Fruit fly (Drosophila melanogaster) whole organism, prepupa: ENCODE measurements around the gene TwdlF.
A peak's percentile ranks its signal among the peaks of the same experiment; 100 is the strongest.

Source experiments
- Blimp-1 ChIP-seq: fragments of 200-800 bp; sonication (Bioruptor generic); optimal IDR thresholded peaks from 3 replicates; lab custom pipeline; 2017; ENCODE audit warnings: missing biosample characterization, missing genetic modification characterization, mild to moderate bottlenecking, moderate library complexity, missing genetic modification reagents
- CG11294 ChIP-seq: fragments of 200-800 bp; sonication (Bioruptor generic); IDR thresholded peaks from 2 replicates; pipeline ENCODE4 v1.3.6; 2022; ENCODE audit warnings: missing biosample characterization, missing genetic modification characterization
- CG11902 ChIP-seq: fragments of 200-800 bp; sonication (Bioruptor generic); optimal IDR thresholded peaks from 3 replicates; lab custom pipeline; 2016; ENCODE audit warnings: missing biosample characterization, missing genetic modification characterization
- CG15336 ChIP-seq: fragments of 200-800 bp; sonication (Bioruptor generic); IDR thresholded peaks from 2 replicates; pipeline ENCODE4 v1.3.6; 2022; ENCODE audit warnings: missing biosample characterization, missing genetic modification characterization
- CG1621 ChIP-seq: fragments of 200-800 bp; sonication (Bioruptor generic); optimal IDR thresholded peaks from 3 replicates; lab custom pipeline; 2018; ENCODE audit warnings: missing biosample characterization, mild to moderate bottlenecking, missing genetic modification characterization
- CG16779 ChIP-seq: fragments of 200-800 bp; sonication (Bioruptor generic); optimal IDR thresholded peaks from 3 replicates; lab custom pipeline; 2017; ENCODE audit warnings: missing biosample characterization, mild to moderate bottlenecking, missing genetic modification characterization
- CG31627 ChIP-seq: fragments of 200-800 bp; sonication (Bioruptor generic); optimal IDR thresholded peaks from 3 replicates; lab custom pipeline; 2016; ENCODE audit warnings: missing biosample characterization, missing genetic modification characterization
- CG32006 ChIP-seq: fragments of 200-800 bp; sonication (Bioruptor generic); optimal IDR thresholded peaks from 3 replicates; lab custom pipeline; 2017; ENCODE audit warnings: missing biosample characterization, mild to moderate bottlenecking, missing genetic modification characterization
- CG34406 ChIP-seq: fragments of 200-800 bp; sonication (Bioruptor generic); optimal IDR thresholded peaks from 3 replicates; lab custom pipeline; 2016; ENCODE audit warnings: missing biosample characterization, missing genetic modification characterization
- CG3919 ChIP-seq: fragments of 200-800 bp; sonication (Bioruptor generic); optimal IDR thresholded peaks from 3 replicates; lab custom pipeline; 2016; ENCODE audit warnings: missing biosample characterization, missing genetic modification characterization
- CG4318 ChIP-seq: fragments of 200-800 bp; sonication (Bioruptor generic); optimal IDR thresholded peaks from 3 replicates; lab custom pipeline; 2017; ENCODE audit warnings: missing biosample characterization, mild to moderate bottlenecking, missing genetic modification characterization
- CG6163 ChIP-seq: fragments of 200-800 bp; sonication (Bioruptor generic); IDR thresholded peaks from 3 replicates; pipeline ENCODE4 v1.3.6; 2022; ENCODE audit warnings: missing biosample characterization, missing genetic modification characterization
- CG6276 ChIP-seq: fragments of 200-800 bp; sonication (Bioruptor generic); optimal IDR thresholded peaks from 2 replicates; lab custom pipeline; 2017; ENCODE audit warnings: missing biosample characterization, mild to moderate bottlenecking, missing genetic modification characterization
- CG6808 ChIP-seq: fragments of 200-800 bp; sonication (Bioruptor generic); optimal IDR thresholded peaks from 3 replicates; lab custom pipeline; 2017; ENCODE audit warnings: missing biosample characterization, missing genetic modification characterization, mild to moderate bottlenecking, moderate library complexity, missing genetic modification reagents
- CG6854 ChIP-seq: fragments of 200-800 bp; sonication (Bioruptor generic); optimal IDR thresholded peaks from 2 replicates; lab custom pipeline; 2017; ENCODE audit warnings: missing biosample characterization, mild to moderate bottlenecking, missing genetic modification characterization
- CG7368 ChIP-seq: fragments of 200-800 bp; sonication (Bioruptor generic); optimal IDR thresholded peaks from 3 replicates; lab custom pipeline; 2016; ENCODE audit warnings: missing biosample characterization, missing genetic modification characterization
- CG8119 ChIP-seq: fragments of 200-800 bp; sonication (Bioruptor generic); IDR thresholded peaks from 3 replicates; pipeline ENCODE4 v1.3.6; 2022; ENCODE audit warnings: missing biosample characterization, missing genetic modification characterization
- CG8319 ChIP-seq: fragments of 200-800 bp; sonication (Bioruptor generic); optimal IDR thresholded peaks from 3 replicates; lab custom pipeline; 2016; ENCODE audit warnings: missing biosample characterization, missing genetic modification characterization
- CG9139 ChIP-seq: fragments of 200-800 bp; sonication (Bioruptor generic); optimal IDR thresholded peaks from 3 replicates; lab custom pipeline; 2017; ENCODE audit warnings: missing biosample characterization, mild to moderate bottlenecking, missing genetic modification characterization
- Eip75B ChIP-seq: fragments of 200-800 bp; sonication (Bioruptor generic); optimal IDR thresholded peaks from 3 replicates; lab custom pipeline; 2016; ENCODE audit warnings: missing biosample characterization, missing genetic modification characterization
- Eip78C ChIP-seq: fragments of 200-800 bp; sonication (Bioruptor generic); peaks from one replicate; lab custom pipeline; 2016; ENCODE audit warnings: missing biosample characterization, missing genetic modification characterization
- Eip93F ChIP-seq: fragments of 200-800 bp; sonication (Bioruptor generic); optimal IDR thresholded peaks from 2 replicates; lab custom pipeline; 2016; ENCODE audit warnings: missing biosample characterization, mild to moderate bottlenecking, missing genetic modification characterization
- Ets21C ChIP-seq: fragments of 200-800 bp; sonication (Bioruptor generic); optimal IDR thresholded peaks from 3 replicates; lab custom pipeline; 2016; ENCODE audit warnings: missing biosample characterization, missing genetic modification characterization
- Ets96B ChIP-seq: fragments of 200-800 bp; optimal IDR thresholded peaks from 2 replicates; lab custom pipeline; 2019; ENCODE audit warnings: missing biosample characterization, mild to moderate bottlenecking, missing genetic modification characterization, moderate library complexity
- Gug ChIP-seq: fragments of 200-800 bp; sonication (Bioruptor generic); IDR thresholded peaks from 2 replicates; pipeline ENCODE4 v1.3.6; 2022; ENCODE audit warnings: missing biosample characterization, missing genetic modification characterization
- Hr39 ChIP-seq: fragments of 200-800 bp; sonication (Bioruptor generic); optimal IDR thresholded peaks from 2 replicates; lab custom pipeline; 2016; ENCODE audit warnings: missing biosample characterization, missing genetic modification characterization
- Hr4 ChIP-seq: fragments of 200-800 bp; sonication (Bioruptor generic); optimal IDR thresholded peaks from 3 replicates; lab custom pipeline; 2016; ENCODE audit warnings: missing biosample characterization, missing genetic modification characterization
- Lpt ChIP-seq: fragments of 200-800 bp; sonication (Bioruptor generic); optimal IDR thresholded peaks from 3 replicates; lab custom pipeline; 2016; ENCODE audit warnings: missing biosample characterization, missing genetic modification characterization
- Met ChIP-seq: fragments of 200-800 bp; sonication (Bioruptor generic); optimal IDR thresholded peaks from 3 replicates; lab custom pipeline; 2016; ENCODE audit warnings: missing biosample characterization, missing genetic modification characterization
- OdsH ChIP-seq: fragments of 200-800 bp; sonication (Bioruptor generic); optimal IDR thresholded peaks from 3 replicates; lab custom pipeline; 2016; ENCODE audit warnings: missing biosample characterization, missing genetic modification characterization
- Smox ChIP-seq: fragments of 200-800 bp; sonication (Bioruptor generic); optimal IDR thresholded peaks from 3 replicates; lab custom pipeline; 2016; ENCODE audit warnings: missing biosample characterization, missing genetic modification characterization
- Sox102F ChIP-seq: fragments of 200-800 bp; sonication (Bioruptor generic); optimal IDR thresholded peaks from 2 replicates; lab custom pipeline; 2016; ENCODE audit warnings: missing biosample characterization, mild to moderate bottlenecking, missing genetic modification characterization
- Sox14 ChIP-seq: fragments of 200-800 bp; sonication (Bioruptor generic); optimal IDR thresholded peaks from 3 replicates; lab custom pipeline; 2016; ENCODE audit warnings: missing biosample characterization, missing genetic modification characterization
- Sox15 ChIP-seq: fragments of 200-800 bp; sonication (Bioruptor generic); optimal IDR thresholded peaks from 3 replicates; lab custom pipeline; 2016; ENCODE audit warnings: missing biosample characterization, missing genetic modification characterization
- achi ChIP-seq: fragments of 200-800 bp; sonication (Bioruptor generic); optimal IDR thresholded peaks from 3 replicates; lab custom pipeline; 2016; ENCODE audit warnings: missing biosample characterization, missing genetic modification characterization
- acj6 ChIP-seq: fragments of 200-800 bp; sonication (Bioruptor generic); optimal IDR thresholded peaks from 3 replicates; lab custom pipeline; 2016; ENCODE audit warnings: missing biosample characterization, missing genetic modification characterization
- cyc ChIP-seq: fragments of 200-800 bp; sonication (Bioruptor generic); optimal IDR thresholded peaks from 3 replicates; lab custom pipeline; 2016; ENCODE audit warnings: missing biosample characterization, missing genetic modification characterization
- dac ChIP-seq: fragments of 200-800 bp; sonication (Bioruptor generic); optimal IDR thresholded peaks from 2 replicates; lab custom pipeline; 2017; ENCODE audit warnings: missing biosample characterization, mild to moderate bottlenecking, missing genetic modification characterization
- eg ChIP-seq: fragments of 200-800 bp; sonication (Bioruptor generic); IDR thresholded peaks from 3 replicates; pipeline ENCODE4 v1.3.6; 2022; ENCODE audit warnings: missing biosample characterization, missing genetic modification characterization
- esn ChIP-seq: fragments of 200-800 bp; sonication (Bioruptor generic); optimal IDR thresholded peaks from 2 replicates; lab custom pipeline; 2016; ENCODE audit warnings: missing biosample characterization, mild to moderate bottlenecking, missing genetic modification characterization, moderate library complexity
- fd59A ChIP-seq: fragments of 200-800 bp; sonication (Bioruptor generic); optimal IDR thresholded peaks from 2 replicates; lab custom pipeline; 2017; ENCODE audit warnings: missing biosample characterization, mild to moderate bottlenecking, missing genetic modification characterization, missing genetic modification reagents
- fd85E ChIP-seq: fragments of 200-800 bp; sonication (Bioruptor generic); optimal IDR thresholded peaks from 3 replicates; lab custom pipeline; 2016; ENCODE audit warnings: missing biosample characterization, missing genetic modification characterization
- lz ChIP-seq: fragments of 200-800 bp; sonication (Bioruptor generic); optimal IDR thresholded peaks from 3 replicates; lab custom pipeline; 2016; ENCODE audit warnings: missing biosample characterization, missing genetic modification characterization
- net ChIP-seq: fragments of 200-800 bp; sonication (Bioruptor generic); optimal IDR thresholded peaks from 3 replicates; lab custom pipeline; 2016; ENCODE audit warnings: missing biosample characterization, missing genetic modification characterization
- pdm3 ChIP-seq: fragments of 200-800 bp; sonication (Bioruptor generic); optimal IDR thresholded peaks from 3 replicates; lab custom pipeline; 2016; ENCODE audit warnings: missing biosample characterization, missing genetic modification characterization
- salr ChIP-seq, 2 experiments: fragments of 200-800 bp; sonication (Bioruptor generic); optimal IDR thresholded peaks; 3 replicates each; lab custom pipeline; 2016 to 2018; ENCODE audit warnings: missing biosample characterization in 2 of 2, missing genetic modification characterization in 2 of 2, mild to moderate bottlenecking in 1 of 2
- spab ChIP-seq: fragments of 200-800 bp; sonication (Bioruptor generic); optimal IDR thresholded peaks from 2 replicates; lab custom pipeline; 2017; ENCODE audit warnings: missing biosample characterization, mild to moderate bottlenecking, missing genetic modification characterization, missing genetic modification reagents
- svp ChIP-seq: fragments of 200-800 bp; sonication (Bioruptor generic); peaks from one replicate; lab custom pipeline; 2016; ENCODE audit warnings: missing biosample characterization, missing genetic modification characterization
- topi ChIP-seq: fragments of 200-800 bp; sonication (Bioruptor generic); optimal IDR thresholded peaks from 3 replicates; lab custom pipeline; 2016; ENCODE audit warnings: missing biosample characterization, missing genetic modification characterization
- vri ChIP-seq: fragments of 200-800 bp; sonication (Bioruptor generic); optimal IDR thresholded peaks from 3 replicates; lab custom pipeline; 2016; ENCODE audit warnings: missing biosample characterization, mild to moderate bottlenecking, missing genetic modification characterization

The TwdlF gene

DNA sequence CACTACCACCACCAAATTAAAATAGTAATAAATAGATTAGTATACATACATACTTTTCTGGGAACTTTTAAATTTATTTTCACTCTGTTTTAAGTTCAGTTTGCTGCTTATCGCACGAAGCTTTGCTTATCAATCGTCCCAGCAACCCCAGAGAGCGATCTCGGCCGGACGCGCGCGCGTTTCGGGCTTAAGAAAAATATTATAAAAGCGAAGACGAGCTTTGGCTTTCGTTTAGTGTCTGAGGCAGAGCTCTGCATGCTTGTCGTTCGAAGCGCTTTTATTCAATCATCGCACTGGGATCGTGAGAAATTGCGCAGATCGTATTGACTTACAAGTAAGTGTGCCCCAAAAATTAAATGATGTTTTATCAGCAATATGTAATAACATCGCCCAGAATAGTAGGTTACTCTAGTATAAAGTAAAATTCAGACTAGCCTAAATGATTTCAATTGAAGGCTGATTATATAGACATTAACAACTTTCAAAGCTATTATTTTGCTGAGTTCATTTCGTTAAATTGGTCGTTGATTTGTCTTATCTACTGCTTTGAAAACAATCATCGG is 11.7 kb upstream of the TwdlF start, which contains the start of gene Gel:
TSS of gene Gel (plus strand) at position 227 of the 563 bp plus-strand sequence.
- TF ChIP-seq Smox (no peak), CG6808 (GFP tag; lab: Kevin White, UChicago) (no peak), svp (GFP tag; lab: Kevin White, UChicago) (peak; percentile 90), Eip78C (peak; percentile 44), achi (GFP tag; lab: Kevin White, UChicago) (no peak), spab (GFP tag; lab: Kevin White, UChicago) (no peak)

DNA sequence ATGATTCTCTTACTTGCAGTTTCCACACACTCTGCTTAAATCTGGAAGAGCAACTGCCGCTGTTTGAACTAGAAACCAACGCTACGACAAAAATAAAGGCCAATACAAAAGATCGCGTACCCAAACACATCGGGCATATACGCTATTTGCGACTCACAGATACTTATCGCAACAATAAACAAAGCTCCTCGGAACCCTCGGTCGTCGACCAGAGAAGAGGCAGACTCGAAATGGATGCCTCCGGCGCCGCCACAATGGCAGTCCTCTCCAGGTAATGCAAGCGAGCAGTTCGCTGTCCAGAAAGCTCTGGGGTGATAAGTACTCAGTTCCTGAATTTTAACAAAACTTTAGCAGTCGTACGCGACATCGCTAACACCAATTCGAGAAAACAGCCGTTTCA is 10.3 kb upstream of the TwdlF start:
- TF ChIP-seq Met (no peak), acj6 (GFP tag; lab: Kevin White, UChicago) (no peak), Sox14 (GFP tag; lab: Kevin White, UChicago) (peak; percentile 64), CG11294 (GFP tag; lab: Robert Waterston, UW) (no peak), fd85E (no peak), CG6276 (GFP tag; lab: Kevin White, UChicago) (peak; percentile 17), net (peak; percentile 18), Sox15 (no peak), CG15336 (GFP tag; lab: Robert Waterston, UW) (no peak), CG34406 (GFP tag; lab: Kevin White, UChicago) (no peak), CG8119 (no peak), salr (GFP tag; optimal IDR thresholded peaks at IDR 0.05; lab: Kevin White, UChicago) (no peak), Eip78C (peak; percentile 70), Hr4 (GFP tag; lab: Kevin White, UChicago) (no peak), Smox (no peak), CG9139 (peak; percentile 45), pdm3 (no peak), Hr39 (GFP tag; lab: Kevin White, UChicago) (no peak), Lpt (GFP tag; lab: Kevin White, UChicago) (peak; percentile 45), esn (GFP tag; lab: Kevin White, UChicago) (peak; percentile 25), Gug (GFP tag; lab: Robert Waterston, UW) (no peak), CG6808 (GFP tag; lab: Kevin White, UChicago) (peak; percentile 0), spab (GFP tag; lab: Kevin White, UChicago) (no peak), CG6163 (peak; percentile 52; the same call in 2 of the 3 replicates), CG31627 (GFP tag; lab: Kevin White, UChicago) (no peak), lz (GFP tag; lab: Kevin White, UChicago) (no peak), CG16779 (tag; lab: Kevin White, UChicago) (peak; percentile 37), CG7368 (GFP tag; lab: Kevin White, UChicago) (no peak), cyc (GFP tag; lab: Kevin White, UChicago) (no peak), vri (GFP tag; lab: Kevin White, UChicago) (no peak), CG1621 (tag; lab: Kevin White, UChicago) (peak; percentile 41), svp (GFP tag; lab: Kevin White, UChicago) (peak; percentile 86), OdsH (GFP tag; lab: Kevin White, UChicago) (no peak), Eip75B (GFP tag; lab: Kevin White, UChicago) (peak; percentile 12), CG32006 (no peak), CG8319 (no peak), fd59A (GFP tag; lab: Kevin White, UChicago) (no peak), Blimp-1 (GFP tag; lab: Kevin White, UChicago) (no peak), eg (GFP tag; lab: Robert Waterston, UW) (no peak), CG6854 (no peak), Sox102F (GFP tag; lab: Kevin White, UChicago) (no peak), Eip93F (GFP tag; lab: Kevin White, UChicago) (no peak), dac (no peak), Ets96B (tag; lab: Kevin White, UChicago) (no peak), CG4318 (GFP tag; lab: Kevin White, UChicago) (no peak), topi (GFP tag; lab: Kevin White, UChicago) (peak; percentile 16), Ets21C (GFP tag; lab: Kevin White, UChicago) (no peak), CG11902 (no peak), CG3919 (peak; percentile 14)
